Worm (Caenorhabditis elegans) whole organism, young adult: Measurements from ENCODE around the gene spl-3.

Experiments used
- ccch-3 ChIP-seq: fragments of 200-800 bp; sonication (Bioruptor generic); optimal IDR thresholded peaks from 2 replicates; lab custom pipeline; 2018; ENCODE audit warnings: mild to moderate bottlenecking, missing genetic modification characterization, missing compliant biosample characterization
- ceh-100 ChIP-seq: fragments of 200-800 bp; sonication (Bioruptor generic); IDR thresholded peaks from 2 replicates; pipeline ENCODE4 v1.3.6; 2022; ENCODE audit warnings: missing genetic modification reagents, missing genetic modification characterization, missing compliant biosample characterization
- ets-4 ChIP-seq: fragments of 200-800 bp; sonication (Bioruptor generic); optimal IDR thresholded peaks from 2 replicates; lab custom pipeline; 2018; ENCODE audit warnings: mild to moderate bottlenecking, missing genetic modification characterization, missing compliant biosample characterization
- gei-17 ChIP-seq: fragments of 200-800 bp; sonication (Bioruptor generic); optimal IDR thresholded peaks from 2 replicates; lab custom pipeline; 2018; ENCODE audit warnings: mild to moderate bottlenecking, missing genetic modification characterization, missing compliant biosample characterization
- lin-26 ChIP-seq: fragments of 200-800 bp; sonication (Bioruptor generic); IDR thresholded peaks from 2 replicates; pipeline ENCODE4 v1.3.6; 2022; ENCODE audit warnings: missing genetic modification reagents, missing genetic modification characterization, missing compliant biosample characterization
- lin-35 ChIP-seq, 3 experiments: fragments of 150-350 bp in 2 of 3; sonication (generic microtip) in 1 of 3; optimal IDR thresholded peaks; 2 replicates each; lab custom pipeline; 2014 to 2018; ENCODE audit warnings: missing biosample characterization in 3 of 3, missing genetic modification characterization in 3 of 3, missing genetic modification reagents in 3 of 3
- lin-54 ChIP-seq: fragments of 200-800 bp; sonication (Bioruptor generic); optimal IDR thresholded peaks from 2 replicates; lab custom pipeline; 2018; ENCODE audit warnings: mild to moderate bottlenecking, missing genetic modification characterization, missing compliant biosample characterization
- madf-6 ChIP-seq: fragments of 200-800 bp; sonication (Bioruptor generic); IDR thresholded peaks from 2 replicates; pipeline ENCODE4 v1.3.6; 2022; ENCODE audit warnings: missing genetic modification reagents, missing genetic modification characterization, missing compliant biosample characterization
- mes-4 ChIP-seq: sonication (generic microtip); optimal IDR thresholded peaks from 2 replicates; lab custom pipeline; 2016; ENCODE audit warnings: missing genotype, missing genetic modification characterization, missing compliant biosample characterization
- nhr-90 ChIP-seq: sonication (generic microtip); optimal IDR thresholded peaks from 2 replicates; lab custom pipeline; 2016; ENCODE audit warnings: missing genotype, mild to moderate bottlenecking, missing genetic modification characterization, missing compliant biosample characterization
- pha-4 ChIP-seq: fragments of 150-350 bp; sonication (generic microtip); optimal IDR thresholded peaks from 2 replicates; lab custom pipeline; 2014; ENCODE audit warnings: missing biosample characterization, missing genetic modification reagents, missing genetic modification characterization
- ztf-28 ChIP-seq: fragments of 200-800 bp; sonication (Bioruptor generic); IDR thresholded peaks from 2 replicates; pipeline ENCODE4 v1.3.6; 2022; ENCODE audit warnings: missing genetic modification reagents, missing genetic modification characterization, missing compliant biosample characterization

- TF ChIP-seq lin-35 (GFP tag; optimal IDR thresholded peaks at IDR 0.05; lab: Kevin White, UChicago) (no peak), pha-4 (tag; lab: Kevin White, UChicago) (no peak), nhr-90 (no peak), mes-4 (tag; lab: Kevin White, UChicago) (no peak), madf-6 (no peak), ztf-28 (GFP tag; lab: Robert Waterston, UW) (no peak), ceh-100 (GFP tag; lab: Robert Waterston, UW) (no peak), ccch-3 (GFP tag; lab: Kevin White, UChicago) (no peak), lin-26 (GFP tag; lab: Robert Waterston, UW) (no peak), ets-4 (GFP tag; lab: Kevin White, UChicago) (no peak), lin-54 (GFP tag; lab: Kevin White, UChicago) (no peak), gei-17 (no peak)
These were observed 22.7 kb downstream of the spl-3 start for ce11 chrIV:1215536-1215935.
